Worm (Caenorhabditis elegans) whole organism, L2 larva: ENCODE measurements around the gene Y113G7A.22.

Experiments used
- ama-1 ChIP-seq: fragments of 150-350 bp; optimal IDR thresholded peaks from 2 replicates; lab custom pipeline; 2018; ENCODE audit warnings: inconsistent platforms
- blmp-1 ChIP-seq: sonication (generic microtip); optimal IDR thresholded peaks from 2 replicates; lab custom pipeline; 2017; ENCODE audit warnings: missing genetic modification characterization, mild to moderate bottlenecking, missing compliant biosample characterization, antibody characterized with exemption, moderate library complexity; ENCODE audit not compliant: insufficient read depth
- ceh-82 ChIP-seq: fragments of 150-350 bp; optimal IDR thresholded peaks from 2 replicates; lab custom pipeline; 2014; ENCODE audit warnings: missing biosample characterization, missing genetic modification characterization
- elt-1 ChIP-seq: fragments of 150-350 bp; optimal IDR thresholded peaks from 2 replicates; lab custom pipeline; 2014; ENCODE audit warnings: missing biosample characterization, missing genetic modification characterization
- lin-13 ChIP-seq: fragments of 150-350 bp; optimal IDR thresholded peaks from 2 replicates; lab custom pipeline; 2014; ENCODE audit warnings: missing biosample characterization, missing genetic modification reagents, missing genetic modification characterization
- lin-39 ChIP-seq: fragments of 150-350 bp; optimal IDR thresholded peaks from 2 replicates; lab custom pipeline; 2014; ENCODE audit warnings: missing biosample characterization, missing genetic modification reagents, missing genetic modification characterization
- nhr-10 ChIP-seq: sonication (generic microtip); optimal IDR thresholded peaks from 2 replicates; lab custom pipeline; 2017; ENCODE audit warnings: missing biosample characterization, missing genetic modification characterization
- nhr-12 ChIP-seq: fragments of 150-350 bp; optimal IDR thresholded peaks from 2 replicates; lab custom pipeline; 2014; ENCODE audit warnings: missing biosample characterization, missing genetic modification characterization
- nhr-23 ChIP-seq: fragments of 150-350 bp; optimal IDR thresholded peaks from 2 replicates; lab custom pipeline; 2014; ENCODE audit warnings: missing biosample characterization, missing genetic modification reagents, missing genetic modification characterization
- nhr-6 ChIP-seq: fragments of 150-350 bp; optimal IDR thresholded peaks from 2 replicates; lab custom pipeline; 2014; ENCODE audit warnings: missing biosample characterization, missing genetic modification characterization
- nhr-77 ChIP-seq: fragments of 150-350 bp; optimal IDR thresholded peaks from 2 replicates; lab custom pipeline; 2014; ENCODE audit warnings: missing biosample characterization, missing genetic modification characterization
- snpc-4 ChIP-seq: fragments of 150-350 bp; optimal IDR thresholded peaks from 2 replicates; lab custom pipeline; 2014; ENCODE audit warnings: missing biosample characterization, missing genetic modification characterization
- zag-1 ChIP-seq: fragments of 150-350 bp; optimal IDR thresholded peaks from 2 replicates; lab custom pipeline; 2014; ENCODE audit warnings: missing biosample characterization, missing genetic modification characterization
- ztf-11 ChIP-seq: sonication (generic microtip); optimal IDR thresholded peaks from 2 replicates; lab custom pipeline; 2017; ENCODE audit warnings: missing biosample characterization, missing genetic modification characterization

DNA sequence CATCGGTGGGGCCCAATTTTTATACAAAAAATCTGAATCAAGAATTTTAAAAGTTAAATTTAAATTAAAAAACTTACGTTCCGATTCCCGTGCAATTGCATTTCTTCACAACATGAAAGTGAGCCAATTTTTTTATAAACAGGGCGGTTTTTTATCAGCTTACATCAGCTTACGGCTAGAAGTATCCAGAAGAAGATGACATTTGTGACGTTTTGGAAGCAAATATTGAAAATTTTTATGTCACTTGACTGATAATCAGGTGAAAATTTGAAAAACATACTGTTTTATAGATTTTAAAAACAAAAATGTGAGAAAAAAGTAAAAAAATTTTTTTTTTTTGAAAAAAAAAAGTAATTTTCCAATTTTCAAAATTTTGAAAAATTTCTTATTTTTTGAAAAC lies at the start of gene Y113G7A.22:
- TF ChIP-seq nhr-23 (tag; lab: Kevin White, UChicago) = no peak
- TF ChIP-seq ama-1 (lab: Kevin White, UChicago) = no peak
- TF ChIP-seq nhr-12 = no peak
- no peak for TF ChIP-seq lin-39 (tag; lab: Kevin White, UChicago)
- no peak for TF ChIP-seq nhr-6
- no peak for TF ChIP-seq elt-1 (tag; lab: Kevin White, UChicago)
- TF ChIP-seq nhr-77 = no peak
- no peak for TF ChIP-seq ceh-82 (tag; lab: Kevin White, UChicago)
- no peak for TF ChIP-seq blmp-1
- TF ChIP-seq nhr-10 (tag; lab: Kevin White, UChicago) = no peak
- no peak for TF ChIP-seq zag-1
- no peak for TF ChIP-seq snpc-4 (tag; lab: Kevin White, UChicago)
- TF ChIP-seq ztf-11 (tag; lab: Kevin White, UChicago) = no peak
- no peak for TF ChIP-seq lin-13 (GFP tag; lab: Kevin White, UChicago)
